Worm (Caenorhabditis elegans) whole organism, L3 larva: Measurements from ENCODE around the gene nep-16.

ENCODE experiments used
- ceh-82 ChIP-seq: fragments of 150-350 bp; optimal IDR thresholded peaks from 2 replicates; lab custom pipeline; 2014; ENCODE audit warnings: missing biosample characterization, missing genetic modification characterization
- jun-1 ChIP-seq: fragments of 150-350 bp; optimal IDR thresholded peaks from 2 replicates; lab custom pipeline; 2014; ENCODE audit warnings: missing biosample characterization, missing genetic modification reagents, missing genetic modification characterization
- nhr-23 ChIP-seq: fragments of 150-350 bp; optimal IDR thresholded peaks from 2 replicates; lab custom pipeline; 2014; ENCODE audit warnings: missing biosample characterization, missing genetic modification reagents, missing genetic modification characterization

DNA sequence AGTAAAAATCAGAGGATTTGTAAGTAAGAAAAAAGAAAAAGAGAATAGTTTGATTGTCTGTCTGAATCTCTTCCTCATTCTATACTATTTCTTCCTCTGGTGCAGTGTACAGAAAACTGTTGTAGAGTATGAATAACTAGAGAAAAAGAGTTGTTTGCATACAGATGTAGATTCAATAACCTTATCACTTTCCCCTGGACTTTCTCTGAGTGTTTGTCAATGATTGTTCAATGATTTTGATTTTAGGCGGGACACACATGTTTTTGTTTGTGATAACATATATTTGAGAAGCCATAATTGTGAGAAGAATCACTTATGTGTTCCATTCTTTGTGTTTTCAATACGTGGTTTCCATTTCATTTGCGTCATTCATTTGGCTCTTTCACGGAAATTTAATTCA lies 37.5 kb upstream of the nep-16 start:
- TF ChIP-seq nhr-23 (tag; lab: Kevin White, UChicago): no peak
- peak; percentile 43 for TF ChIP-seq jun-1 (tag; lab: Kevin White, UChicago)
- no peak for TF ChIP-seq ceh-82
